Fruit fly (Drosophila melanogaster): ENCODE measurements around the gene CG14506.

DNA sequence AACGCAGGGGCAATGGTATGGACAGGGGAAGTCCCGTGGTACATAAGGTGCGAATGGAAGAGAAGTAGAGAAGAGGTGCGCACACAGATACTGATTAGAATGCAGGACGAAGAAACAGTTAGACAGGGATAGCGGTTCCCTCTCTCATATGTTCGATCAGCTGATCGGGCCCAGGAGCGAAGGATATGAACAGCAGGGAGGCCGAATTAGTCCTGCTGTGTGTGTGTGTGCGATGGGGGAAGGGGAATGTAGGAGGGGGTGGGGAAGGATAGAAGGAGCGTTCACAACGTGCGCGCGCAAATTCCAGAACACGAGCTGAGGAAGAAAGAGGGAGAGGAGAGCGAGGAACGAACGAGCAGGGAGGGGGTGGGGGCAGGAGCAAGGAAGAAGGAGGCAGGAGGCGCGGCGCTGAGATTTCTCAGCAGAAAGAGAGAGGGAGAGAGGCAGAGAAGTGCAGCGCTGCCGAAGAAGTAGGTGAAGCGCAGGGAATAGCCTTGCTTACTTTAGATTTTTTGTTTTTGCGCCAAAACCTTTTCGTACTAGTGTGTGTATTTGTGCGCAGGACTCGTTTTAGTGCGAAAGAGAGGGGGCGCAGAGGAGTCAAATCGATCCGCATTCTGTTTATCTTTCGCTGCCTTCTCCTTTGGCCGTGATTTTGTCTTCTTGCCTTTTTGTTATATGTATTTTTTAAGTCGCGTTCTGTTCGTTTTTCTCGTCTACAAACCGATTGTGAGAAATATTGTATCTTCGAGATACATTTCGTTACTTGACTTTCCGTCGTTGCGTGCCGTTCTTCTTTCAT is 38.9 kb downstream of the CG14506 start:
- no peak for TF ChIP-seq odd (GFP tag; optimal IDR thresholded peaks at IDR 0.05)
- TF ChIP-seq p53 (GFP tag; optimal IDR thresholded peaks at IDR 0.05) = no peak
- TF ChIP-seq sc (optimal IDR thresholded peaks at IDR 0.05) = no peak
- TF ChIP-seq sc (GFP tag; optimal IDR thresholded peaks at IDR 0.05) = no peak
- TF ChIP-seq psq (GFP tag; optimal IDR thresholded peaks at IDR 0.05) = no peak
- no peak for TF ChIP-seq CG12391 (tag; optimal IDR thresholded peaks at IDR 0.05)
- TF ChIP-seq CG1024 (GFP tag; IDR thresholded peaks at IDR 0.05) = no peak
- no peak for TF ChIP-seq Drgx (GFP tag; IDR thresholded peaks at IDR 0.05)
- no peak for TF ChIP-seq CG9215 (GFP tag; IDR thresholded peaks at IDR 0.05)
- TF ChIP-seq CG4404 (GFP tag; IDR thresholded peaks at IDR 0.05) = no peak
- TF ChIP-seq H15 (GFP tag; IDR thresholded peaks at IDR 0.05) = no peak
- no peak for TF ChIP-seq Ravus (GFP tag; IDR thresholded peaks at IDR 0.05)
- no peak for TF ChIP-seq ranshi (GFP tag; IDR thresholded peaks at IDR 0.05)
- TF ChIP-seq ssp (GFP tag; IDR thresholded peaks at IDR 0.05) = no peak

Data from whole organism, embryonic.